Worm (Caenorhabditis elegans) whole organism, midembryonic: ENCODE data around the gene col-39.

ENCODE experiments used
- T22C8.4 ChIP-seq: fragments of 200-800 bp; sonication (Bioruptor generic); IDR thresholded peaks from 2 replicates; pipeline ENCODE4 v1.3.6; 2022; ENCODE audit warnings: missing genetic modification characterization, missing compliant biosample characterization
- cog-1 ChIP-seq: sonication (generic microtip); optimal IDR thresholded peaks from 2 replicates; lab custom pipeline; 2016; ENCODE audit warnings: missing genetic modification characterization, missing compliant biosample characterization
- flt-1 ChIP-seq: fragments of 200-800 bp; sonication (Bioruptor generic); IDR thresholded peaks from 2 replicates; pipeline ENCODE4 v1.3.6; 2022; ENCODE audit warnings: missing genetic modification characterization, missing compliant biosample characterization
- klf-2 ChIP-seq: fragments of 200-800 bp; sonication (Bioruptor generic); conservative IDR thresholded peaks from 2 replicates; pipeline ENCODE4 v1.3.6; 2022; ENCODE audit warnings: missing genetic modification reagents, missing genetic modification characterization, missing compliant biosample characterization
- med-1 ChIP-seq: sonication (generic microtip); optimal IDR thresholded peaks from 2 replicates; lab custom pipeline; 2017; ENCODE audit warnings: missing genetic modification characterization, mild to moderate bottlenecking, missing compliant biosample characterization, antibody characterized with exemption, missing genetic modification reagents; ENCODE audit not compliant: insufficient read depth
- ref-1 ChIP-seq: fragments of 200-800 bp; sonication (Bioruptor generic); conservative IDR thresholded peaks from 2 replicates; pipeline ENCODE4 v1.3.6; 2022; ENCODE audit warnings: missing genetic modification reagents, missing genetic modification characterization, missing compliant biosample characterization
- tab-1 ChIP-seq: fragments of 200-800 bp; sonication (Bioruptor generic); IDR thresholded peaks from 2 replicates; pipeline ENCODE4 v1.3.6; 2022; ENCODE audit warnings: missing genetic modification characterization, missing compliant biosample characterization
- ztf-23 ChIP-seq: fragments of 200-800 bp; sonication (Bioruptor generic); IDR thresholded peaks from 2 replicates; pipeline ENCODE4 v1.3.6; 2022; ENCODE audit warnings: missing genetic modification reagents, missing genetic modification characterization, missing compliant biosample characterization
- ztf-29 ChIP-seq: fragments of 200-800 bp; sonication (Bioruptor generic); IDR thresholded peaks from 2 replicates; pipeline ENCODE4 v1.3.6; 2022; ENCODE audit warnings: missing genetic modification reagents, missing genetic modification characterization, missing compliant biosample characterization

The col-39 gene

ce11 chrII:10705347-10705996, 756 bp downstream of the col-39 start:
- no peak for TF ChIP-seq tab-1 (GFP tag; lab: Robert Waterston, UW)

ce11 chrII:10706038-10706437, 1.3 kb downstream of the col-39 start:
- TF ChIP-seq cog-1 (tag; lab: Kevin White, UChicago): no peak
- TF ChIP-seq flt-1 (GFP tag; lab: Robert Waterston, UW): no peak
- no peak for TF ChIP-seq ref-1 (GFP tag; lab: Robert Waterston, UW)
- TF ChIP-seq ztf-23: no peak
- TF ChIP-seq ztf-29 (GFP tag; lab: Robert Waterston, UW): no peak
- TF ChIP-seq klf-2 (GFP tag; lab: Robert Waterston, UW): no peak
- no peak for TF ChIP-seq tab-1 (GFP tag; lab: Robert Waterston, UW)
- TF ChIP-seq T22C8.4 (GFP tag; lab: Robert Waterston, UW): no peak

- TF ChIP-seq med-1 (GFP tag; lab: Kevin White, UChicago) (no peak), ztf-23 (no peak), T22C8.4 (GFP tag; lab: Robert Waterston, UW) (no peak), ztf-29 (GFP tag; lab: Robert Waterston, UW) (no peak), cog-1 (tag; lab: Kevin White, UChicago) (no peak), flt-1 (GFP tag; lab: Robert Waterston, UW) (no peak), ref-1 (GFP tag; lab: Robert Waterston, UW) (no peak), klf-2 (GFP tag; lab: Robert Waterston, UW) (no peak), tab-1 (GFP tag; lab: Robert Waterston, UW) (no peak)
These were observed 2.2 kb downstream of the col-39 start, which contains the start of gene col-80 for ce11 chrII:10706901-10707300. col-80 (plus strand) TSS chrII:10707201.

- TF ChIP-seq cog-1 (tag; lab: Kevin White, UChicago) (no peak), klf-2 (GFP tag; lab: Robert Waterston, UW) (no peak), ztf-23 (no peak)
These were observed 2.9 kb downstream of the col-39 start for ce11 chrII:10707439-10708096.

- TF ChIP-seq ztf-23: no peak
- no peak for TF ChIP-seq flt-1 (GFP tag; lab: Robert Waterston, UW)
- no peak for TF ChIP-seq klf-2 (GFP tag; lab: Robert Waterston, UW)
- no peak for TF ChIP-seq cog-1 (tag; lab: Kevin White, UChicago)
- TF ChIP-seq tab-1 (GFP tag; lab: Robert Waterston, UW): no peak
- TF ChIP-seq ztf-29 (GFP tag; lab: Robert Waterston, UW): no peak
- no peak for TF ChIP-seq med-1 (GFP tag; lab: Kevin White, UChicago)
- no peak for TF ChIP-seq T22C8.4 (GFP tag; lab: Robert Waterston, UW)
- no peak for TF ChIP-seq ref-1 (GFP tag; lab: Robert Waterston, UW)
These were observed 3.9 kb downstream of the col-39 start, which contains the start of gene bli-1 for ce11 chrII:10708660-10709059. bli-1 (plus strand) TSS chrII:10708960.

- TF ChIP-seq ztf-29 (GFP tag; lab: Robert Waterston, UW): no peak
- no peak for TF ChIP-seq tab-1 (GFP tag; lab: Robert Waterston, UW)
- no peak for TF ChIP-seq cog-1 (tag; lab: Kevin White, UChicago)
- TF ChIP-seq flt-1 (GFP tag; lab: Robert Waterston, UW): no peak
- TF ChIP-seq ztf-23: no peak
- no peak for TF ChIP-seq med-1 (GFP tag; lab: Kevin White, UChicago)
- no peak for TF ChIP-seq T22C8.4 (GFP tag; lab: Robert Waterston, UW)
- TF ChIP-seq ref-1 (GFP tag; lab: Robert Waterston, UW): no peak
These were observed 9.7 kb downstream of the col-39 start, which contains the start of the genes dph-2 and C09G5.7 for ce11 chrII:10714262-10714933. dph-2 (minus strand) TSS chrII:10714297. C09G5.7 (plus strand) TSS chrII:10714883.

- TF ChIP-seq ref-1 (GFP tag; lab: Robert Waterston, UW) (no peak), cog-1 (tag; lab: Kevin White, UChicago) (no peak), ztf-23 (no peak), ztf-29 (GFP tag; lab: Robert Waterston, UW) (no peak), tab-1 (GFP tag; lab: Robert Waterston, UW) (no peak), klf-2 (GFP tag; lab: Robert Waterston, UW) (no peak), flt-1 (GFP tag; lab: Robert Waterston, UW) (no peak), med-1 (GFP tag; lab: Kevin White, UChicago) (no peak), T22C8.4 (GFP tag; lab: Robert Waterston, UW) (no peak)
These were observed 12.4 kb downstream of the col-39 start, which contains the start of gene C09G5.13 for ce11 chrII:10717124-10717523. C09G5.13 (plus strand) TSS chrII:10717424.

- no peak for TF ChIP-seq ztf-29 (GFP tag; lab: Robert Waterston, UW)
- no peak for TF ChIP-seq klf-2 (GFP tag; lab: Robert Waterston, UW)
- no peak for TF ChIP-seq med-1 (GFP tag; lab: Kevin White, UChicago)
- TF ChIP-seq flt-1 (GFP tag; lab: Robert Waterston, UW): no peak
- TF ChIP-seq T22C8.4 (GFP tag; lab: Robert Waterston, UW): no peak
- TF ChIP-seq cog-1 (tag; lab: Kevin White, UChicago): no peak
- no peak for TF ChIP-seq ref-1 (GFP tag; lab: Robert Waterston, UW)
- no peak for TF ChIP-seq ztf-23
- TF ChIP-seq tab-1 (GFP tag; lab: Robert Waterston, UW): no peak
These were observed 15.2 kb downstream of the col-39 start, which contains the start of gene mks-5 for ce11 chrII:10719931-10720330. mks-5 (plus strand) TSS chrII:10720231.

ce11 chrII:10723069-10723468, 18.4 kb downstream of the col-39 start, which contains the start of gene C09G5.14:
C09G5.14 (minus strand) TSS chrII:10723169.
- no peak for TF ChIP-seq flt-1 (GFP tag; lab: Robert Waterston, UW)
- no peak for TF ChIP-seq cog-1 (tag; lab: Kevin White, UChicago)
- TF ChIP-seq ref-1 (GFP tag; lab: Robert Waterston, UW): no peak
- no peak for TF ChIP-seq tab-1 (GFP tag; lab: Robert Waterston, UW)
- TF ChIP-seq med-1 (GFP tag; lab: Kevin White, UChicago): no peak
- TF ChIP-seq klf-2 (GFP tag; lab: Robert Waterston, UW): no peak
- no peak for TF ChIP-seq T22C8.4 (GFP tag; lab: Robert Waterston, UW)
- no peak for TF ChIP-seq ztf-23
- no peak for TF ChIP-seq ztf-29 (GFP tag; lab: Robert Waterston, UW)
